Worm (Caenorhabditis elegans) whole organism, late embryonic: ENCODE measurements around the gene gcy-4.
A peak's percentile ranks its signal among the peaks of the same experiment; 100 is the strongest.

ENCODE experiments used
- C38D4.7 ChIP-seq: fragments of 200-800 bp; sonication (Bioruptor generic); optimal IDR thresholded peaks from 2 replicates; lab custom pipeline; 2018; ENCODE audit warnings: mild to moderate bottlenecking, missing genetic modification characterization, moderate library complexity, missing compliant biosample characterization
- F13H6.1 ChIP-seq: sonication (generic microtip); optimal IDR thresholded peaks from 2 replicates; lab custom pipeline; 2016; ENCODE audit warnings: missing genetic modification characterization, missing compliant biosample characterization
- K02D7.2 ChIP-seq: sonication (generic microtip); optimal IDR thresholded peaks from 2 replicates; lab custom pipeline; 2017; ENCODE audit warnings: mild to moderate bottlenecking, missing genetic modification characterization, missing compliant biosample characterization
- K09A11.1 ChIP-seq: sonication (generic microtip); optimal IDR thresholded peaks from 2 replicates; lab custom pipeline; 2017; ENCODE audit warnings: antibody characterized with exemption, mild to moderate bottlenecking, missing genetic modification characterization, missing compliant biosample characterization; ENCODE audit not compliant: insufficient read depth
- Y22D7AL.16 ChIP-seq: sonication (generic microtip); optimal IDR thresholded peaks from 2 replicates; lab custom pipeline; 2016; ENCODE audit warnings: missing genetic modification characterization, missing compliant biosample characterization
- ahr-1 ChIP-seq: sonication (generic microtip); optimal IDR thresholded peaks from 2 replicates; lab custom pipeline; 2016; ENCODE audit warnings: missing genetic modification characterization, missing compliant biosample characterization
- ama-1 ChIP-seq: fragments of 150-350 bp; optimal IDR thresholded peaks from 2 replicates; lab custom pipeline; 2014
- ceh-18 ChIP-seq: sonication (generic microtip); optimal IDR thresholded peaks from 2 replicates; lab custom pipeline; 2016; ENCODE audit warnings: missing genetic modification characterization, missing compliant biosample characterization
- ceh-19 ChIP-seq: fragments of 200-800 bp; sonication (Bioruptor generic); optimal IDR thresholded peaks from 2 replicates; lab custom pipeline; 2018; ENCODE audit warnings: mild to moderate bottlenecking, missing genetic modification characterization, missing compliant biosample characterization
- ceh-22 ChIP-seq: sonication (generic microtip); optimal IDR thresholded peaks from 2 replicates; lab custom pipeline; 2017; ENCODE audit warnings: missing biosample characterization, missing genetic modification characterization
- ceh-24 ChIP-seq: sonication (generic microtip); optimal IDR thresholded peaks from 2 replicates; lab custom pipeline; 2016; ENCODE audit warnings: mild to moderate bottlenecking, missing genetic modification characterization, missing compliant biosample characterization
- ceh-31 ChIP-seq: sonication (generic microtip); optimal IDR thresholded peaks from 2 replicates; lab custom pipeline; 2016; ENCODE audit warnings: missing genetic modification characterization, missing compliant biosample characterization
- ceh-48 ChIP-seq: sonication (generic microtip); optimal IDR thresholded peaks from 2 replicates; lab custom pipeline; 2016; ENCODE audit warnings: missing genetic modification characterization, inconsistent platforms, missing compliant biosample characterization
- ceh-6 ChIP-seq: fragments of 200-800 bp; sonication (Bioruptor generic); optimal IDR thresholded peaks from 2 replicates; lab custom pipeline; 2018; ENCODE audit warnings: mild to moderate bottlenecking, missing genetic modification characterization, missing compliant biosample characterization
- ceh-9 ChIP-seq: sonication (generic microtip); optimal IDR thresholded peaks from 2 replicates; lab custom pipeline; 2016; ENCODE audit warnings: mild to moderate bottlenecking, missing genetic modification characterization, inconsistent platforms, missing compliant biosample characterization
- dmd-4 ChIP-seq: sonication (generic microtip); optimal IDR thresholded peaks from 2 replicates; lab custom pipeline; 2016; ENCODE audit warnings: borderline replicate concordance, missing genetic modification characterization, missing compliant biosample characterization
- ets-4 ChIP-seq: sonication (generic microtip); optimal IDR thresholded peaks from 2 replicates; lab custom pipeline; 2016; ENCODE audit warnings: missing genetic modification characterization, missing compliant biosample characterization
- eyg-1 ChIP-seq: sonication (generic microtip); optimal IDR thresholded peaks from 2 replicates; lab custom pipeline; 2016; ENCODE audit warnings: missing genotype, missing genetic modification characterization, missing compliant biosample characterization
- fax-1 ChIP-seq: sonication (generic microtip); optimal IDR thresholded peaks from 2 replicates; lab custom pipeline; 2016; ENCODE audit warnings: missing genotype, missing genetic modification characterization, missing compliant biosample characterization
- hlh-13 ChIP-seq: fragments of 200-800 bp; sonication (Bioruptor generic); optimal IDR thresholded peaks from 2 replicates; lab custom pipeline; 2018; ENCODE audit warnings: mild to moderate bottlenecking, missing genetic modification characterization, missing compliant biosample characterization
- hlh-30 ChIP-seq: sonication (generic microtip); optimal IDR thresholded peaks from 2 replicates; lab custom pipeline; 2017; ENCODE audit warnings: antibody characterized with exemption, missing genetic modification characterization, missing compliant biosample characterization; ENCODE audit not compliant: insufficient read depth
- hlh-6 ChIP-seq: sonication (generic microtip); optimal IDR thresholded peaks from 2 replicates; lab custom pipeline; 2016; ENCODE audit warnings: missing genotype, missing genetic modification characterization, missing compliant biosample characterization
- hlh-8 ChIP-seq: sonication (generic microtip); optimal IDR thresholded peaks from 2 replicates; lab custom pipeline; 2016; ENCODE audit warnings: missing genotype, missing genetic modification characterization, missing compliant biosample characterization
- lim-6 ChIP-seq: sonication (generic microtip); optimal IDR thresholded peaks from 2 replicates; lab custom pipeline; 2016; ENCODE audit warnings: missing genetic modification characterization, missing compliant biosample characterization
- lin-11 ChIP-seq: fragments of 200-800 bp; sonication (Bioruptor generic); optimal IDR thresholded peaks from 2 replicates; lab custom pipeline; 2018; ENCODE audit warnings: mild to moderate bottlenecking, missing genetic modification characterization, missing compliant biosample characterization
- nhr-11 ChIP-seq: fragments of 150-350 bp; optimal IDR thresholded peaks from 2 replicates; lab custom pipeline; 2014; ENCODE audit warnings: missing biosample characterization, missing genetic modification characterization
- nhr-232 ChIP-seq: sonication (generic microtip); optimal IDR thresholded peaks from 2 replicates; lab custom pipeline; 2016; ENCODE audit warnings: missing genetic modification characterization, missing compliant biosample characterization
- pag-3 ChIP-seq: sonication (generic microtip); optimal IDR thresholded peaks from 2 replicates; lab custom pipeline; 2016; ENCODE audit warnings: missing compliant biosample characterization, missing genetic modification characterization, borderline replicate concordance
- pat-9 ChIP-seq: fragments of 200-800 bp; sonication (Bioruptor generic); optimal IDR thresholded peaks from 2 replicates; lab custom pipeline; 2018; ENCODE audit warnings: mild to moderate bottlenecking, missing genetic modification characterization, moderate library complexity, missing compliant biosample characterization
- rnt-1 ChIP-seq: sonication (generic microtip); optimal IDR thresholded peaks from 2 replicates; lab custom pipeline; 2016; ENCODE audit warnings: missing genetic modification characterization, missing compliant biosample characterization
- sox-2 ChIP-seq: fragments of 200-800 bp; sonication (Bioruptor generic); IDR thresholded peaks from 2 replicates; pipeline ENCODE4 v1.3.6; 2022; ENCODE audit warnings: missing genetic modification reagents, missing genetic modification characterization, missing compliant biosample characterization
- syd-9 ChIP-seq: sonication (generic microtip); optimal IDR thresholded peaks from 2 replicates; lab custom pipeline; 2016; ENCODE audit warnings: mild to moderate bottlenecking, missing genetic modification characterization, moderate library complexity, missing compliant biosample characterization
- unc-42 ChIP-seq: sonication (generic microtip); optimal IDR thresholded peaks from 2 replicates; lab custom pipeline; 2016; ENCODE audit warnings: missing genotype, missing genetic modification characterization, missing compliant biosample characterization
- unc-55 ChIP-seq: sonication (generic microtip); optimal IDR thresholded peaks from 2 replicates; lab custom pipeline; 2017; ENCODE audit warnings: missing biosample characterization, missing genetic modification reagents, missing genetic modification characterization
- unc-86 ChIP-seq: sonication (generic microtip); optimal IDR thresholded peaks from 2 replicates; lab custom pipeline; 2016; ENCODE audit warnings: missing genetic modification characterization, missing compliant biosample characterization
- ztf-16 ChIP-seq: sonication (generic microtip); optimal IDR thresholded peaks from 2 replicates; lab custom pipeline; 2017; ENCODE audit warnings: missing genetic modification characterization, missing compliant biosample characterization

gcy-4 gene

ce11 chrII:10308726-10309125, at the start of gene gcy-4:
gcy-4 (minus strand) TSS chrII:10308826.
- TF ChIP-seq ceh-31 (tag; lab: Kevin White, UChicago) (no peak), pat-9 (tag; lab: Kevin White, UChicago) (no peak), ama-1 (lab: Kevin White, UChicago) (no peak), ceh-9 (tag; lab: Kevin White, UChicago) (no peak), ztf-16 (tag; lab: Kevin White, UChicago) (no peak), unc-86 (no peak), rnt-1 (no peak), ceh-22 (no peak), sox-2 (no peak), eyg-1 (tag; lab: Kevin White, UChicago) (no peak), ets-4 (no peak), dmd-4 (no peak)

DNA sequence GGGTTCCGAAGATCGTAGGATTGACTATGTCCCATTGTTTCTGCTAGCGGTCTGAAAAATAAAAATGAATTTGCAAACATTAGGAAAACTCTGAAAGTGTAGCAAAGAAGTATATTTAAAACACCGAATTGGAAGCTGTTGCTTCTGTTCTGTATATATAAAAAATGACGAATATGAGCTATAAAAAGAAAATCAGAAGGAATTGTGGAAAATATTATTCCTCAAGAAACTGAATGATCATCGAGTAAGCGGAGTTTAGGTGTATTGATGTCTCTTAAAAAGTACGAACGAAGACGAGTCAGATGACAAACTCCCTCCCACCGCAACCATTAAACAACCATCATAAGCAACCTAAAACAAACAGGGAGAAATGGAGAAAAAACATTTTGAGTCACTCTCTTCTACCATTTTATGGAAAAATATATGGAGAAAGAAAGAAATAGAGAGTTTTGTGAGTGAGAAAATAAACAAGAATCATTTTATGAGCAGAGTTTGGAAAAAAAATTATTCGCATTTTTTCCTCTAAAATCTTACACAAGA, 48.9 kb upstream of the gcy-4 start, which contains the start of gene C07E3.3:
TSS of gene C07E3.3 (minus strand) at position 51 of the 540 bp plus-strand sequence.
- TF ChIP-seq hlh-30 (tag; lab: Kevin White, UChicago): no peak
- TF ChIP-seq, all 69 proteins: peak for 0

DNA sequence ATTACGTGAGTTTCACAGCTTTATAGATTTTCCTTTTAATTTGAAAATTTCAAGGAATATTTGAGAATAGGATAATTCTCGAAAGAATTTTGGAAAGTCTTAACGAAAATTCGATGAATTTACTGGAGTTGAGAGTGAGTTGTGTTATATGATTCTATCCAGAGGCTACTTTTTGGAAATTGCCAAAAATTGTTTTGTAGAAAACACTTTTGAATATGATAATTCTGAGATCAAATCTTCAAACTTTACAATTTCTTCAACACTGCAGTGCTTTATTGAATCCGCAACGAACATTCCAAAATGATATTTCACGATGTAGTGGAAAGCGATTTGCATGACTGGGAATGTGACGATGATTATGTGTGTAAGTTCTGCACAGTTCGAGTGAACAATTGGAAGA, 43.3 kb upstream of the gcy-4 start, which contains the start of gene C07E3.8:
TSS of gene C07E3.8 (plus strand) at position 301 of the 400 bp plus-strand sequence.
- TF ChIP-seq syd-9 (tag; lab: Kevin White, UChicago): no peak
- TF ChIP-seq rnt-1: no peak
- no peak for TF ChIP-seq pag-3 (tag; lab: Kevin White, UChicago)
- no peak for TF ChIP-seq ahr-1 (tag; lab: Kevin White, UChicago)
- no peak for TF ChIP-seq ceh-24 (tag; lab: Kevin White, UChicago)
- TF ChIP-seq ceh-9 (tag; lab: Kevin White, UChicago): no peak
- no peak for TF ChIP-seq nhr-11
- TF ChIP-seq sox-2: no peak
- no peak for TF ChIP-seq hlh-6 (tag; lab: Kevin White, UChicago)
- TF ChIP-seq C38D4.7 (GFP tag; lab: Kevin White, UChicago): no peak
- TF ChIP-seq hlh-8 (tag; lab: Kevin White, UChicago): no peak
- TF ChIP-seq ama-1 (lab: Kevin White, UChicago): no peak
- TF ChIP-seq fax-1 (tag; lab: Kevin White, UChicago): no peak
- no peak for TF ChIP-seq unc-42 (tag; lab: Kevin White, UChicago)
- no peak for TF ChIP-seq K02D7.2
- no peak for TF ChIP-seq K09A11.1
- no peak for TF ChIP-seq ceh-18
- TF ChIP-seq ceh-19 (GFP tag; lab: Kevin White, UChicago): no peak
- TF ChIP-seq unc-86: no peak

DNA sequence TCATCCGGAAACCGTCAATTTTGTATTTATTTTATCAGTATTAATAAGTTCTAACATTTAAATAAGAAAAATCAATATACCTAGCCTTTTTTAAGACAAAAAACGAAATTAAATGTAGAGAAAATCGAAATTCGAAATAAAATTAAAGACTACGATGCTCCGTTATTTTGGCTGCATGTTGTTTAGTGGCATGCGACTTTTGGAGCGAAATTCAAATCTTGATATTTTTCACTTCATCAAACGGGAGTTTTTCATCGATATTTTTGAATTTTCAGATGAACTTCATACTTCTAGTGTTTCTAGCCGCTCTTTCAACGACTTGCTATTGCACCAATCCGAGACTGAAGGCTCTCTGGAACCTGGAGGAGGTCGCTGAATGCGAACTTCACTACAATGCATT, 41.9 kb upstream of the gcy-4 start, which contains the start of gene C07E3.9:
TSS of gene C07E3.9 (plus strand) at position 270 of the 400 bp plus-strand sequence.
- TF ChIP-seq ahr-1 (tag; lab: Kevin White, UChicago) (no peak), unc-42 (tag; lab: Kevin White, UChicago) (peak; percentile 66), fax-1 (tag; lab: Kevin White, UChicago) (no peak)

DNA sequence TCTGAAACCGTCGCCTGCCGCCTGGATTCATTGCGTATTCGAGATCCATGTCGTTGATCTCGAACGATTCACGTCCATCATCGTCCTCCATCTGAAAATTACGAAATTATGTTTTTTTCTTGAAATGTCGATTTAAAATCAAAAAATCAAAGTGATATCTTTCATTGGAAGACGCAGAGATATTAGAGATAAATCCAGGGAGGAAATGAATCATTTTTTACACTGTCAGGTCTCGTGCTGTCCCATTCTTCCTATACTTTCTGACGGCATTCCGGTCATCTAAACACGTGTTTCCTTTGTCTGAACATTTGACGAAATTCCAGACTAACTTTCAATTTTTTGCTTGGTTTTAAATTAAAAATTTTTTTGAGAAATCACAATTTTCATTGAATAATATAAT, 41.3 kb upstream of the gcy-4 start, which contains the start of gene stip-1:
TSS of gene stip-1 (minus strand) at position 98 of the 400 bp plus-strand sequence.
- no peak for TF ChIP-seq lin-11
- no peak for TF ChIP-seq Y22D7AL.16 (tag; lab: Kevin White, UChicago)
- TF ChIP-seq unc-55: no peak
- no peak for TF ChIP-seq ceh-19 (GFP tag; lab: Kevin White, UChicago)

DNA sequence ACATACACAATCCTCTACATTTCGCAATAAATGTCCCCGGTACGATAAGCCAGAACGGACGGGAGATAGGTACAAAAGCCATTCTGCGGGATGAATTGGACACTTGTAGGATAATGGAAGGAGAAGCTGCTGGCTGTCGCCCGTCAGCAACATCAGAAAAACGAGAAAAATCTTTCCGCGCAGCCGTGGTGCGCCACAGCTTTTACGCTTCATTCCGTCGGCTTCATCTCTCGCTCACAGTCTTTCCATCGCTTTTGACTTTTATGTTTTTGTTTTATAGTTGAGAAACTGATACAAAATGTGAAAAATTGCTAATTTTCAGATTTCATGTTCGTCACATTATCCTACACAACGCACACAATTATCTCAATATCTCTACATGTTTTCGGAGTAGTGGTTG, 37.4 kb upstream of the gcy-4 start, which contains the start of gene C07E3.10:
TSS of gene C07E3.10 (plus strand) at position 301 of the 400 bp plus-strand sequence.
- no peak for TF ChIP-seq ceh-6 (GFP tag; lab: Kevin White, UChicago)
- no peak for TF ChIP-seq lim-6 (tag; lab: Kevin White, UChicago)
- no peak for TF ChIP-seq ceh-24 (tag; lab: Kevin White, UChicago)
- TF ChIP-seq ceh-48 (tag; lab: Kevin White, UChicago): no peak
- TF ChIP-seq nhr-232: no peak
- TF ChIP-seq K09A11.1: no peak
- TF ChIP-seq F13H6.1 (tag; lab: Kevin White, UChicago): no peak
- TF ChIP-seq hlh-13 (GFP tag; lab: Kevin White, UChicago): no peak
